Fruit fly (Drosophila melanogaster) whole organism, embryonic: ENCODE measurements around the gene tai.

Source experiments
- Abd-B ChIP-seq: fragments of 200-800 bp; sonication (Bioruptor generic); optimal IDR thresholded peaks from 2 replicates; lab custom pipeline; 2018; ENCODE audit warnings: missing biosample characterization, mild to moderate bottlenecking, missing genetic modification characterization, moderate library complexity
- Awh ChIP-seq: fragments of 200-800 bp; sonication (Bioruptor generic); IDR thresholded peaks from 2 replicates; pipeline ENCODE4, ENCODE4 v1.3.6; 2022; ENCODE audit warnings: missing biosample characterization, missing genetic modification characterization
- CG10431 ChIP-seq: fragments of 200-800 bp; sonication (Bioruptor generic); optimal IDR thresholded peaks from 3 replicates; lab custom pipeline; 2018; ENCODE audit warnings: missing biosample characterization, mild to moderate bottlenecking, missing genetic modification characterization
- CG10543 ChIP-seq: fragments of 200-800 bp; sonication (Bioruptor generic); optimal IDR thresholded peaks from 3 replicates; lab custom pipeline; 2017; ENCODE audit warnings: missing biosample characterization, mild to moderate bottlenecking, missing genetic modification characterization, moderate library complexity
- CG11398 ChIP-seq: fragments of 200-800 bp; sonication (Bioruptor generic); optimal IDR thresholded peaks from 2 replicates; lab custom pipeline; 2016; ENCODE audit warnings: missing biosample characterization, missing genetic modification characterization
- CG12299 ChIP-seq: fragments of 200-800 bp; sonication (Bioruptor generic); optimal IDR thresholded peaks from 2 replicates; lab custom pipeline; 2018; ENCODE audit warnings: missing biosample characterization, mild to moderate bottlenecking, missing genetic modification characterization
- CG12391 ChIP-seq: fragments of 200-800 bp; sonication (Bioruptor generic); optimal IDR thresholded peaks from 3 replicates; lab custom pipeline; 2018; ENCODE audit warnings: missing biosample characterization, mild to moderate bottlenecking, missing genetic modification characterization, moderate library complexity
- CG13296 ChIP-seq: fragments of 200-800 bp; sonication (Bioruptor generic); optimal IDR thresholded peaks from 3 replicates; lab custom pipeline; 2018; ENCODE audit warnings: missing biosample characterization, mild to moderate bottlenecking, missing genetic modification characterization
- CG14014 ChIP-seq: fragments of 200-800 bp; sonication (Bioruptor generic); IDR thresholded peaks from 2 replicates; pipeline ENCODE4 v1.3.6; 2022; ENCODE audit warnings: missing biosample characterization, missing genetic modification characterization
- CG16863 ChIP-seq: fragments of 200-800 bp; sonication (Bioruptor generic); optimal IDR thresholded peaks from 3 replicates; lab custom pipeline; 2016; ENCODE audit warnings: missing biosample characterization, missing genetic modification characterization
- CG18011 ChIP-seq: fragments of 200-800 bp; sonication (Bioruptor generic); optimal IDR thresholded peaks from 2 replicates; lab custom pipeline; 2017; ENCODE audit warnings: missing biosample characterization, missing genetic modification characterization, mild to moderate bottlenecking, moderate library complexity, missing genotype
- CG31441 ChIP-seq: fragments of 200-800 bp; sonication (Bioruptor generic); IDR thresholded peaks from 2 replicates; pipeline ENCODE4 v1.3.6; 2022; ENCODE audit warnings: missing biosample characterization, missing genetic modification characterization
- CG34422 ChIP-seq: fragments of 200-800 bp; sonication (Bioruptor generic); IDR thresholded peaks from 3 replicates; pipeline ENCODE4 v1.3.6; 2022; ENCODE audit warnings: missing biosample characterization, missing genetic modification characterization
- CG6791 ChIP-seq: fragments of 200-800 bp; sonication (Bioruptor generic); IDR thresholded peaks from 3 replicates; pipeline ENCODE4 v1.3.6; 2022; ENCODE audit warnings: missing biosample characterization, missing genetic modification characterization; ENCODE audit not compliant: partially characterized antibody
- CG6813 ChIP-seq: fragments of 200-800 bp; sonication (Bioruptor generic); optimal IDR thresholded peaks from 2 replicates; lab custom pipeline; 2017; ENCODE audit warnings: missing biosample characterization, missing genetic modification characterization, mild to moderate bottlenecking, moderate library complexity, missing genetic modification reagents
- CG6854 ChIP-seq: fragments of 200-800 bp; sonication (Bioruptor generic); optimal IDR thresholded peaks from 3 replicates; lab custom pipeline; 2017; ENCODE audit warnings: missing biosample characterization, mild to moderate bottlenecking, missing genetic modification characterization
- CG8359 ChIP-seq: fragments of 200-800 bp; sonication (Bioruptor generic); optimal IDR thresholded peaks from 2 replicates; lab custom pipeline; 2017; ENCODE audit warnings: missing biosample characterization, mild to moderate bottlenecking, missing genetic modification characterization, borderline replicate concordance
- Eip74EF ChIP-seq, 2 experiments: fragments of 200-800 bp in 1 of 2; fragments of >200 bp in 1 of 2; sonication (Bioruptor generic) in 1 of 2; optimal IDR thresholded peaks; 2 replicates each; lab custom pipeline; 2017 to 2019; ENCODE audit warnings: missing biosample characterization in 2 of 2, missing genetic modification characterization in 2 of 2, mild to moderate bottlenecking in 1 of 2, moderate library complexity in 1 of 2
- H2.0 ChIP-seq: fragments of 200-800 bp; sonication (Bioruptor generic); IDR thresholded peaks from 2 replicates; pipeline ENCODE4 v1.3.6; 2022; ENCODE audit warnings: missing biosample characterization, missing genetic modification characterization
- HLHmδ ChIP-seq: fragments of 200-800 bp; sonication (Bioruptor generic); optimal IDR thresholded peaks from 2 replicates; lab custom pipeline; 2018; ENCODE audit warnings: missing biosample characterization, mild to moderate bottlenecking, missing genetic modification characterization, moderate library complexity
- HmgZ ChIP-seq: fragments of 200-800 bp; sonication (Bioruptor generic); optimal IDR thresholded peaks from 2 replicates; lab custom pipeline; 2018; ENCODE audit warnings: missing biosample characterization, mild to moderate bottlenecking, missing genetic modification characterization
- Hsf ChIP-seq: fragments of 200-800 bp; sonication (Bioruptor generic); optimal IDR thresholded peaks from 3 replicates; lab custom pipeline; 2016; ENCODE audit warnings: missing biosample characterization, missing genetic modification characterization
- Kr ChIP-seq: fragments of 200-800 bp; sonication (Bioruptor generic); optimal IDR thresholded peaks from 2 replicates; lab custom pipeline; 2017; ENCODE audit warnings: missing biosample characterization, mild to moderate bottlenecking, missing genetic modification characterization
- Lhr ChIP-seq: fragments of 200-800 bp; sonication (Bioruptor generic); optimal IDR thresholded peaks from 3 replicates; lab custom pipeline; 2017; ENCODE audit warnings: mild to moderate bottlenecking, missing biosample characterization, missing genetic modification reagents, missing genetic modification characterization
- Mes4 ChIP-seq: fragments of 200-800 bp; sonication (Bioruptor generic); optimal IDR thresholded peaks from 2 replicates; lab custom pipeline; 2016; ENCODE audit warnings: missing biosample characterization, missing genetic modification characterization
- Neu2 ChIP-seq: fragments of 200-800 bp; sonication (Bioruptor generic); optimal IDR thresholded peaks from 3 replicates; lab custom pipeline; 2016; ENCODE audit warnings: missing biosample characterization, missing genetic modification characterization, borderline replicate concordance
- Pdp1 ChIP-seq, 2 experiments: fragments of 200-800 bp; sonication (Bioruptor generic); optimal IDR thresholded peaks; 3 replicates each; lab custom pipeline; 2016; ENCODE audit warnings: missing biosample characterization in 2 of 2, missing genetic modification characterization in 2 of 2, mild to moderate bottlenecking in 1 of 2, moderate library complexity in 1 of 2
- Ssrp ChIP-seq: fragments of 200-800 bp; sonication (Bioruptor generic); optimal IDR thresholded peaks from 2 replicates; lab custom pipeline; 2018; ENCODE audit warnings: missing biosample characterization, mild to moderate bottlenecking, missing genetic modification characterization, moderate library complexity
- Xbp1 ChIP-seq: fragments of 200-800 bp; sonication (Bioruptor generic); optimal IDR thresholded peaks from 3 replicates; lab custom pipeline; 2016; ENCODE audit warnings: missing biosample characterization, mild to moderate bottlenecking, missing genetic modification characterization
- abd-A ChIP-seq: fragments of 200-800 bp; sonication (Bioruptor generic); optimal IDR thresholded peaks from 3 replicates; lab custom pipeline; 2019; ENCODE audit warnings: missing biosample characterization, mild to moderate bottlenecking, missing genetic modification characterization, moderate library complexity
- ash1 ChIP-seq: fragments of 200-800 bp; sonication (Bioruptor generic); optimal IDR thresholded peaks from 2 replicates; lab custom pipeline; 2018; ENCODE audit warnings: missing biosample characterization, mild to moderate bottlenecking, missing genetic modification characterization
- bsh ChIP-seq, 2 experiments: fragments of 200-800 bp; sonication (Bioruptor generic); optimal IDR thresholded peaks; 2 replicates each; lab custom pipeline; 2017 to 2018; ENCODE audit warnings: mild to moderate bottlenecking in 2 of 2, missing biosample characterization in 2 of 2, missing genetic modification characterization in 2 of 2, moderate library complexity in 1 of 2
- crol ChIP-seq: fragments of 200-800 bp; sonication (Bioruptor generic); IDR thresholded peaks from 2 replicates; pipeline ENCODE4 v1.3.6; 2022; ENCODE audit warnings: missing biosample characterization, missing genetic modification characterization
- dimm ChIP-seq: fragments of 200-800 bp; sonication (Bioruptor generic); IDR thresholded peaks from 2 replicates; pipeline ENCODE4 v1.3.6; 2022; ENCODE audit warnings: missing biosample characterization, missing genetic modification characterization
- esg ChIP-seq: fragments of 200-800 bp; sonication (Bioruptor generic); conservative IDR thresholded peaks from 2 replicates; pipeline ENCODE4 v1.3.6; 2022; ENCODE audit warnings: missing biosample characterization, missing genetic modification characterization
- gt ChIP-seq: fragments of 200-800 bp; sonication (Bioruptor generic); IDR thresholded peaks from 2 replicates; pipeline ENCODE4 v1.3.6; 2022; ENCODE audit warnings: missing biosample characterization, missing genetic modification characterization
- lov ChIP-seq, 2 experiments: fragments of 200-800 bp in 1 of 2; fragments of >200 bp in 1 of 2; sonication (Bioruptor generic) in 1 of 2; IDR thresholded peaks in 1 of 2; optimal IDR thresholded peaks in 1 of 2; 2 replicates in 1 of 2; 3 replicates in 1 of 2; pipeline versions ENCODE4 v1.3.6 to Lab custom; 2017 to 2022; ENCODE audit warnings: missing biosample characterization in 1 of 2, missing genetic modification characterization in 1 of 2
- mirr ChIP-seq: fragments of 200-800 bp; sonication (Bioruptor generic); optimal IDR thresholded peaks from 3 replicates; lab custom pipeline; 2018; ENCODE audit warnings: missing biosample characterization, mild to moderate bottlenecking, missing genetic modification characterization
- nau ChIP-seq: fragments of 200-800 bp; sonication (Bioruptor generic); optimal IDR thresholded peaks from 3 replicates; lab custom pipeline; 2017; ENCODE audit warnings: missing biosample characterization, mild to moderate bottlenecking, missing genetic modification characterization, missing genetic modification reagents
- nerfin-1 ChIP-seq: fragments of 200-800 bp; sonication (Bioruptor generic); optimal IDR thresholded peaks from 3 replicates; lab custom pipeline; 2019; ENCODE audit warnings: missing biosample characterization, mild to moderate bottlenecking, missing genetic modification characterization, moderate library complexity
- org-1 ChIP-seq: fragments of 200-800 bp; sonication (Bioruptor generic); optimal IDR thresholded peaks from 2 replicates; lab custom pipeline; 2017; ENCODE audit warnings: missing biosample characterization, missing genetic modification characterization
- otp ChIP-seq: fragments of 200-800 bp; sonication (Bioruptor generic); IDR thresholded peaks from 3 replicates; pipeline ENCODE4, ENCODE4 v1.3.6; 2022; ENCODE audit warnings: missing biosample characterization, missing genetic modification characterization
- sima ChIP-seq: fragments of 200-800 bp; sonication (Bioruptor generic); optimal IDR thresholded peaks from 2 replicates; lab custom pipeline; 2016; ENCODE audit warnings: missing biosample characterization, missing genetic modification characterization
- sug ChIP-seq: fragments of 200-800 bp; optimal IDR thresholded peaks from 2 replicates; lab custom pipeline; 2019; ENCODE audit warnings: missing biosample characterization, mild to moderate bottlenecking, missing genetic modification characterization, moderate library complexity
- unpg ChIP-seq: fragments of 200-800 bp; sonication (Bioruptor generic); optimal IDR thresholded peaks from 3 replicates; lab custom pipeline; 2018; ENCODE audit warnings: missing biosample characterization, mild to moderate bottlenecking, missing genetic modification characterization, moderate library complexity
- wdn ChIP-seq: fragments of 200-800 bp; sonication (Bioruptor generic); IDR thresholded peaks from 2 replicates; pipeline ENCODE4 v1.3.6; 2022; ENCODE audit warnings: missing biosample characterization, missing genetic modification characterization
- wek ChIP-seq: fragments of 200-800 bp; sonication (Bioruptor generic); optimal IDR thresholded peaks from 3 replicates; lab custom pipeline; 2018; ENCODE audit warnings: missing biosample characterization, mild to moderate bottlenecking, missing genetic modification characterization, moderate library complexity
- zfh2 ChIP-seq: fragments of 200-800 bp; sonication (Bioruptor generic); optimal IDR thresholded peaks from 2 replicates; lab custom pipeline; 2016; ENCODE audit warnings: missing biosample characterization, missing genetic modification characterization

tai gene

dm6 chr2L:9176114-9176553 is 9.6 kb downstream of the tai start (continued):
- TF ChIP-seq CG10431 (GFP tag; lab: Kevin White, UChicago) (peak; percentile 61), Awh (GFP tag; lab: Robert Waterston, UW) (0 out of 2 replicates have a peak, but pooled peaks have one; percentile 11), otp (GFP tag; lab: Robert Waterston, UW) (no peak; the same call in 2 of the 3 replicates), mirr (GFP tag; lab: Kevin White, UChicago) (peak; percentile 82), CG31441 (peak; percentile 33; the same call in 1 of the 2 replicates), CG16863 (no peak), Hsf (GFP tag; lab: Kevin White, UChicago) (no peak), sug (tag; lab: Kevin White, UChicago) (peak; percentile 29), CG18011 (GFP tag; lab: Kevin White, UChicago) (peak; percentile 15), abd-A (peak; percentile 68), CG13296 (GFP tag; lab: Kevin White, UChicago) (peak; percentile 42), CG12299 (tag; lab: Kevin White, UChicago) (peak; percentile 37), Xbp1 (GFP tag; lab: Kevin White, UChicago) (peak; percentile 52), esg (GFP tag; lab: Robert Waterston, UW) (no peak), H2.0 (no peak), CG11398 (GFP tag; lab: Kevin White, UChicago) (no peak), Neu2 (GFP tag; lab: Kevin White, UChicago) (no peak), CG12391 (tag; lab: Kevin White, UChicago) (no peak), Abd-B (no peak), zfh2 (no peak), ash1 (GFP tag; lab: Kevin White, UChicago) (no peak), lov (optimal IDR thresholded peaks at IDR 0.05; lab: Kevin White, UChicago) (no peak), lov (GFP tag; IDR thresholded peaks at IDR 0.05; lab: Robert Waterston, UW) (no peak; the same call in 2 of the 3 replicates), HmgZ (tag; lab: Kevin White, UChicago) (peak; percentile 41), CG34422 (peak; percentile 81; the same call in 1 of the 3 replicates), Ssrp (no peak), wek (GFP tag; lab: Kevin White, UChicago) (peak; percentile 26), Lhr (GFP tag; lab: Kevin White, UChicago) (no peak), Pdp1 (GFP tag; optimal IDR thresholded peaks at IDR 0.05; lab: Kevin White, UChicago) (peak in 1 of 2 experiments; percentile 21), unpg (peak; percentile 24), CG10543 (peak; percentile 62), gt (no peak), CG6813 (GFP tag; lab: Kevin White, UChicago) (peak; percentile 53), sima (GFP tag; lab: Kevin White, UChicago) (no peak), CG14014 (GFP tag; lab: Robert Waterston, UW) (0 out of 2 replicates have a peak, but pooled peaks have one; percentile 34), HLHmδ (peak; percentile 85), Kr (peak; percentile 7), dimm (GFP tag; lab: Robert Waterston, UW) (no peak), nerfin-1 (tag; lab: Kevin White, UChicago) (peak; percentile 9), wdn (GFP tag; lab: Robert Waterston, UW) (no peak; the same call in 1 of the 2 replicates), Mes4 (no peak), CG6854 (GFP tag; lab: Kevin White, UChicago) (peak; percentile 76), CG6791 (GFP tag; lab: Robert Waterston, UW) (0 out of 3 replicates have a peak, but pooled peaks have one; percentile 43), Eip74EF (GFP tag; optimal IDR thresholded peaks at IDR 0.05; lab: Kevin White, UChicago) (peak in 1 of 2 experiments; percentile 53), crol (GFP tag; lab: Robert Waterston, UW) (peak; percentile 32; the same call in 1 of the 2 replicates), org-1 (GFP tag; lab: Kevin White, UChicago) (no peak), CG8359 (peak; percentile 18), nau (GFP tag; lab: Kevin White, UChicago) (peak; percentile 63), bsh (GFP tag; optimal IDR thresholded peaks at IDR 0.05; lab: Kevin White, UChicago) (peak in 1 of 2 experiments; percentile 70)
